Worm (Caenorhabditis elegans) whole organism, L2 larva: ENCODE measurements around the gene unc-17.
A peak's percentile ranks its signal among the peaks of the same experiment; 100 is the strongest.

Experiments used
- C34F6.9 ChIP-seq: fragments of 150-350 bp; optimal IDR thresholded peaks from 2 replicates; lab custom pipeline; 2014; ENCODE audit warnings: missing biosample characterization, missing genetic modification characterization
- F13H6.1 ChIP-seq: sonication (generic microtip); optimal IDR thresholded peaks from 2 replicates; lab custom pipeline; 2016; ENCODE audit warnings: missing genetic modification characterization, missing compliant biosample characterization
- R02D3.7 ChIP-seq: fragments of 150-350 bp; optimal IDR thresholded peaks from 2 replicates; lab custom pipeline; 2014; ENCODE audit warnings: missing biosample characterization, missing genetic modification characterization
- Y55F3AM.14 ChIP-seq: fragments of 200-800 bp; sonication (Bioruptor generic); optimal IDR thresholded peaks from 2 replicates; lab custom pipeline; 2018; ENCODE audit warnings: mild to moderate bottlenecking, missing genetic modification characterization, missing compliant biosample characterization
- ZK546.5 ChIP-seq: sonication (generic microtip); optimal IDR thresholded peaks from 2 replicates; lab custom pipeline; 2017; ENCODE audit warnings: missing biosample characterization, missing genetic modification characterization
- alr-1 ChIP-seq: fragments of 150-350 bp; optimal IDR thresholded peaks from 2 replicates; lab custom pipeline; 2014; ENCODE audit warnings: missing biosample characterization, missing genetic modification characterization
- aly-2 ChIP-seq: fragments of 150-350 bp; optimal IDR thresholded peaks from 2 replicates; lab custom pipeline; 2014; ENCODE audit warnings: missing biosample characterization, missing genetic modification characterization
- ama-1 ChIP-seq: fragments of 150-350 bp; optimal IDR thresholded peaks from 2 replicates; lab custom pipeline; 2018; ENCODE audit warnings: inconsistent platforms
- blmp-1 ChIP-seq: sonication (generic microtip); optimal IDR thresholded peaks from 2 replicates; lab custom pipeline; 2017; ENCODE audit warnings: missing genetic modification characterization, mild to moderate bottlenecking, missing compliant biosample characterization, antibody characterized with exemption, moderate library complexity; ENCODE audit not compliant: insufficient read depth
- ceh-16 ChIP-seq: fragments of 150-350 bp; optimal IDR thresholded peaks from 2 replicates; lab custom pipeline; 2014; ENCODE audit warnings: missing biosample characterization, missing genetic modification characterization
- ceh-82 ChIP-seq: fragments of 150-350 bp; optimal IDR thresholded peaks from 2 replicates; lab custom pipeline; 2014; ENCODE audit warnings: missing biosample characterization, missing genetic modification characterization
- crh-2 ChIP-seq: sonication (generic microtip); optimal IDR thresholded peaks from 2 replicates; lab custom pipeline; 2017; ENCODE audit warnings: missing biosample characterization, missing genetic modification characterization
- dmd-4 ChIP-seq: sonication (generic microtip); optimal IDR thresholded peaks from 2 replicates; lab custom pipeline; 2017; ENCODE audit warnings: missing biosample characterization, missing genetic modification characterization
- egl-27 ChIP-seq: sonication (generic microtip); optimal IDR thresholded peaks from 3 replicates; lab custom pipeline; 2017; ENCODE audit warnings: missing biosample characterization, missing genetic modification reagents, missing genetic modification characterization
- elt-1 ChIP-seq: fragments of 150-350 bp; optimal IDR thresholded peaks from 2 replicates; lab custom pipeline; 2014; ENCODE audit warnings: missing biosample characterization, missing genetic modification characterization
- elt-3 ChIP-seq: sonication (generic microtip); optimal IDR thresholded peaks from 2 replicates; lab custom pipeline; 2017; ENCODE audit warnings: missing biosample characterization, missing genetic modification characterization
- fos-1 ChIP-seq: fragments of 150-350 bp; optimal IDR thresholded peaks from 2 replicates; lab custom pipeline; 2014; ENCODE audit warnings: missing biosample characterization, missing genetic modification characterization
- gmeb-1 ChIP-seq: fragments of 150-350 bp; optimal IDR thresholded peaks from 2 replicates; lab custom pipeline; 2014; ENCODE audit warnings: missing biosample characterization, missing genetic modification characterization
- lin-11 ChIP-seq: fragments of 150-350 bp; sonication (generic microtip); optimal IDR thresholded peaks from 2 replicates; lab custom pipeline; 2014; ENCODE audit warnings: missing biosample characterization, missing genetic modification characterization, inconsistent platforms, mixed read lengths
- lin-13 ChIP-seq: fragments of 150-350 bp; optimal IDR thresholded peaks from 2 replicates; lab custom pipeline; 2014; ENCODE audit warnings: missing biosample characterization, missing genetic modification reagents, missing genetic modification characterization
- lin-39 ChIP-seq: fragments of 150-350 bp; optimal IDR thresholded peaks from 2 replicates; lab custom pipeline; 2014; ENCODE audit warnings: missing biosample characterization, missing genetic modification reagents, missing genetic modification characterization
- lsy-2 ChIP-seq, 2 experiments: fragments of 150-350 bp in 1 of 2; sonication (generic microtip) in 1 of 2; optimal IDR thresholded peaks; 2 replicates each; lab custom pipeline; 2014 to 2017; ENCODE audit warnings: missing biosample characterization in 2 of 2, missing genetic modification characterization in 2 of 2
- mab-5 ChIP-seq: fragments of 150-350 bp; optimal IDR thresholded peaks from 2 replicates; lab custom pipeline; 2014; ENCODE audit warnings: missing biosample characterization, missing genetic modification characterization
- mbf-1 ChIP-seq: sonication (generic microtip); optimal IDR thresholded peaks from 2 replicates; lab custom pipeline; 2017; ENCODE audit warnings: missing biosample characterization, missing genetic modification characterization
- mdl-1 ChIP-seq, 2 experiments: fragments of 150-350 bp in 1 of 2; sonication (generic microtip) in 1 of 2; optimal IDR thresholded peaks; 2 replicates each; lab custom pipeline; 2017; ENCODE audit warnings: missing biosample characterization in 2 of 2, missing genetic modification characterization in 2 of 2
- nhr-10 ChIP-seq: sonication (generic microtip); optimal IDR thresholded peaks from 2 replicates; lab custom pipeline; 2017; ENCODE audit warnings: missing biosample characterization, missing genetic modification characterization
- nhr-11 ChIP-seq: fragments of 150-350 bp; optimal IDR thresholded peaks from 2 replicates; lab custom pipeline; 2014; ENCODE audit warnings: missing biosample characterization, missing genetic modification characterization
- nhr-12 ChIP-seq: fragments of 150-350 bp; optimal IDR thresholded peaks from 2 replicates; lab custom pipeline; 2014; ENCODE audit warnings: missing biosample characterization, missing genetic modification characterization
- nhr-129 ChIP-seq: fragments of 150-350 bp; optimal IDR thresholded peaks from 2 replicates; lab custom pipeline; 2014; ENCODE audit warnings: missing biosample characterization, missing genetic modification characterization
- nhr-21 ChIP-seq: fragments of 150-350 bp; optimal IDR thresholded peaks from 2 replicates; lab custom pipeline; 2014; ENCODE audit warnings: missing biosample characterization, missing genetic modification characterization
- nhr-23 ChIP-seq: fragments of 150-350 bp; optimal IDR thresholded peaks from 2 replicates; lab custom pipeline; 2014; ENCODE audit warnings: missing biosample characterization, missing genetic modification reagents, missing genetic modification characterization
- nhr-237 ChIP-seq: fragments of 150-350 bp; optimal IDR thresholded peaks from 2 replicates; lab custom pipeline; 2014; ENCODE audit warnings: missing biosample characterization, missing genetic modification characterization
- nhr-25 ChIP-seq: fragments of 150-350 bp; sonication (generic microtip); optimal IDR thresholded peaks from 3 replicates; lab custom pipeline; 2014; ENCODE audit warnings: missing biosample characterization, missing genetic modification characterization
- nhr-6 ChIP-seq: fragments of 150-350 bp; optimal IDR thresholded peaks from 2 replicates; lab custom pipeline; 2014; ENCODE audit warnings: missing biosample characterization, missing genetic modification characterization
- nhr-77 ChIP-seq: fragments of 150-350 bp; optimal IDR thresholded peaks from 2 replicates; lab custom pipeline; 2014; ENCODE audit warnings: missing biosample characterization, missing genetic modification characterization
- peb-1 ChIP-seq: fragments of 150-350 bp; optimal IDR thresholded peaks from 2 replicates; lab custom pipeline; 2014; ENCODE audit warnings: missing biosample characterization, missing genetic modification characterization
- sem-4 ChIP-seq: fragments of 150-350 bp; optimal IDR thresholded peaks from 2 replicates; lab custom pipeline; 2014; ENCODE audit warnings: missing biosample characterization, missing genetic modification reagents, missing genetic modification characterization
- skn-1 ChIP-seq: sonication (generic microtip); optimal IDR thresholded peaks from 2 replicates; lab custom pipeline; 2017; ENCODE audit warnings: missing biosample characterization, missing genetic modification characterization
- sma-3 ChIP-seq: sonication (generic microtip); optimal IDR thresholded peaks from 2 replicates; lab custom pipeline; 2016; ENCODE audit warnings: missing genetic modification reagents, missing genetic modification characterization, missing compliant biosample characterization
- sma-9 ChIP-seq, 2 experiments: fragments of 150-350 bp in 1 of 2; sonication (generic microtip) in 1 of 2; optimal IDR thresholded peaks; 2 replicates each; lab custom pipeline; 2014 to 2016; ENCODE audit warnings: missing genetic modification characterization in 2 of 2, mild to moderate bottlenecking in 1 of 2, missing biosample characterization in 1 of 2, missing compliant biosample characterization in 1 of 2, missing genetic modification reagents in 1 of 2, moderate library complexity in 1 of 2
- snpc-4 ChIP-seq: fragments of 150-350 bp; optimal IDR thresholded peaks from 2 replicates; lab custom pipeline; 2014; ENCODE audit warnings: missing biosample characterization, missing genetic modification characterization
- unc-39 ChIP-seq: fragments of 150-350 bp; optimal IDR thresholded peaks from 2 replicates; lab custom pipeline; 2014; ENCODE audit warnings: missing biosample characterization, missing genetic modification characterization
- unc-55 ChIP-seq: fragments of 150-350 bp; sonication (generic microtip); optimal IDR thresholded peaks from 3 replicates; lab custom pipeline; 2014; ENCODE audit warnings: missing biosample characterization, missing genetic modification reagents, missing genetic modification characterization
- unc-62 ChIP-seq: fragments of 150-350 bp; optimal IDR thresholded peaks from 2 replicates; lab custom pipeline; 2014; ENCODE audit warnings: missing biosample characterization, missing genetic modification reagents, missing genetic modification characterization
- zag-1 ChIP-seq: fragments of 150-350 bp; optimal IDR thresholded peaks from 2 replicates; lab custom pipeline; 2014; ENCODE audit warnings: missing biosample characterization, missing genetic modification characterization
- ztf-1 ChIP-seq: fragments of 200-800 bp; sonication (Bioruptor generic); conservative IDR thresholded peaks from 2 replicates; pipeline ENCODE4 v1.3.6; 2022; ENCODE audit warnings: missing genetic modification characterization, missing compliant biosample characterization
- ztf-11 ChIP-seq: sonication (generic microtip); optimal IDR thresholded peaks from 2 replicates; lab custom pipeline; 2017; ENCODE audit warnings: missing biosample characterization, missing genetic modification characterization
- ztf-4 ChIP-seq: fragments of 150-350 bp; optimal IDR thresholded peaks from 2 replicates; lab custom pipeline; 2014; ENCODE audit warnings: missing biosample characterization, missing genetic modification characterization

The unc-17 gene

ce11 chrIV:3636528-3637129 is 12.1 kb upstream of the unc-17 start, which contains the start of gene madf-9:
Gene madf-9 (plus strand): TSS chrIV:3637079.
- TF ChIP-seq nhr-129, result peak; percentile 44
- peak; percentile 39 for TF ChIP-seq unc-39 (tag; lab: Kevin White, UChicago)
- no peak for TF ChIP-seq nhr-237 (tag; lab: Kevin White, UChicago)
- no peak for TF ChIP-seq unc-62 (GFP tag; lab: Kevin White, UChicago)
- TF ChIP-seq mdl-1 (tag; optimal IDR thresholded peaks at IDR 0.05; lab: Kevin White, UChicago), result peak; percentile 77 to 81
- no peak for TF ChIP-seq nhr-77 (tag; lab: Kevin White, UChicago)
- TF ChIP-seq nhr-11 (tag; lab: Kevin White, UChicago), result no peak
- no peak for TF ChIP-seq nhr-6 (tag; lab: Kevin White, UChicago)
- no peak for TF ChIP-seq lin-11 (tag; lab: Kevin White, UChicago)
- TF ChIP-seq nhr-25 (tag; lab: Kevin White, UChicago), result peak; percentile 39
- no peak for TF ChIP-seq ceh-16
- TF ChIP-seq alr-1 (tag; lab: Kevin White, UChicago), result no peak
- peak; percentile 50 for TF ChIP-seq gmeb-1 (tag; lab: Kevin White, UChicago)
- peak; percentile 59 for TF ChIP-seq zag-1 (tag; lab: Kevin White, UChicago)
- TF ChIP-seq sma-9 (GFP tag; optimal IDR thresholded peaks at IDR 0.05; lab: Kevin White, UChicago), result peak; percentile 83
- no peak for TF ChIP-seq sma-9 (tag; optimal IDR thresholded peaks at IDR 0.05; lab: Kevin White, UChicago)
- no peak for TF ChIP-seq elt-3
- TF ChIP-seq nhr-12 (tag; lab: Kevin White, UChicago), result no peak
- peak; percentile 0 for TF ChIP-seq blmp-1
- no peak for TF ChIP-seq lin-39 (tag; lab: Kevin White, UChicago)
- no peak for TF ChIP-seq ama-1
- peak; percentile 32 for TF ChIP-seq mab-5 (tag; lab: Kevin White, UChicago)
- peak; percentile 33 for TF ChIP-seq lin-13 (GFP tag; lab: Kevin White, UChicago)
- TF ChIP-seq Y55F3AM.14 (GFP tag; lab: Kevin White, UChicago), result peak; percentile 31
- no peak for TF ChIP-seq crh-2 (tag; lab: Kevin White, UChicago)
- no peak for TF ChIP-seq ztf-11 (tag; lab: Kevin White, UChicago)
- TF ChIP-seq ceh-82 (tag; lab: Kevin White, UChicago), result no peak
- TF ChIP-seq dmd-4 (tag; lab: Kevin White, UChicago), result no peak
- no peak for TF ChIP-seq ztf-1 (GFP tag; lab: Robert Waterston, UW)
- TF ChIP-seq nhr-21 (tag; lab: Kevin White, UChicago), result peak; percentile 76
- TF ChIP-seq aly-2 (tag; lab: Kevin White, UChicago), result no peak
- no peak for TF ChIP-seq egl-27 (tag; lab: Kevin White, UChicago)
- TF ChIP-seq sma-3, result peak; percentile 67
- no peak for TF ChIP-seq ztf-4 (tag; lab: Kevin White, UChicago)
- TF ChIP-seq lsy-2 (tag; optimal IDR thresholded peaks at IDR 0.05; lab: Kevin White, UChicago), result peak in 1 of 2 experiments; percentile 51
- TF ChIP-seq nhr-23 (tag; lab: Kevin White, UChicago), result no peak
- TF ChIP-seq mbf-1 (tag; lab: Kevin White, UChicago), result no peak
- TF ChIP-seq fos-1 (tag; lab: Kevin White, UChicago), result peak; percentile 24
- TF ChIP-seq peb-1 (tag; lab: Kevin White, UChicago), result peak; percentile 83
- TF ChIP-seq ZK546.5 (tag; lab: Kevin White, UChicago), result no peak
- no peak for TF ChIP-seq elt-1 (tag; lab: Kevin White, UChicago)
- TF ChIP-seq C34F6.9 (tag; lab: Kevin White, UChicago), result peak; percentile 14
- no peak for TF ChIP-seq nhr-10 (tag; lab: Kevin White, UChicago)
- TF ChIP-seq unc-55 (GFP tag; lab: Kevin White, UChicago), result peak; percentile 62
- TF ChIP-seq F13H6.1 (tag; lab: Kevin White, UChicago), result peak; percentile 88
- TF ChIP-seq snpc-4 (tag; lab: Kevin White, UChicago), result peak; percentile 32
- no peak for TF ChIP-seq skn-1 (tag; lab: Kevin White, UChicago)
- no peak for TF ChIP-seq R02D3.7 (tag; lab: Kevin White, UChicago)
- TF ChIP-seq sem-4 (tag; lab: Kevin White, UChicago), result no peak
